Worm (Caenorhabditis elegans): ENCODE results near the gene T13F3.4.

DNA sequence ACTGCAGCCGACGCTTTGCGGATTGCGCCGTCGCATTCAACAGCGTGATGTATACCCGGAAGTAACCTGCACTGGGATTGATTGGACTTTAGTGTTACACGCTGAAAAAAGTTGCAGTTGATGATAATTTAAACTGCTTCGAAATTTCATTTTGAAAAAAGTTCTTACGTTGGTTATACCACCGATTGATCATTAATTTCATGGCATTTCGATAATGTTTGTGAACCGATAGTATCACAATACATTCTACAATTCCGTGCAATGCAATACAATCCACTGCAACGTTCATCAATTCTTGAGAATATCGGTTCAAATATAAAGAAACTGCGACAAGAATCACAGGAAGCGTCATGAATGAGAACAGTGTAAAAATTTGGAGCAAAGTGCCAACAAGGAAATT is 31.3 kb downstream of the T13F3.4 start, which contains the start of gene F21H7.3:
- TF ChIP-seq nhr-90 (tag; optimal IDR thresholded peaks at IDR 0.05) (no peak), K11D2.4 (GFP tag; IDR thresholded peaks at IDR 0.05) (no peak), Y56A3A.18 (GFP tag; IDR thresholded peaks at IDR 0.05) (no peak)
